Worm (Caenorhabditis elegans): ENCODE measurements around the gene T09A5.4.

ce11 chrII:7842053-7842452, 3.9 kb upstream of the T09A5.4 start, which contains the start of gene klp-3:
- TF ChIP-seq mcd-1 (GFP tag; IDR thresholded peaks at IDR 0.05) (no peak), hsf-1 (GFP tag; IDR thresholded peaks at IDR 0.05) (no peak), unc-62 (GFP tag; optimal IDR thresholded peaks at IDR 0.05) (no peak), madf-6 (GFP tag; IDR thresholded peaks at IDR 0.05) (no peak), unc-130 (GFP tag; optimal IDR thresholded peaks at IDR 0.05) (no peak), nfya-1 (tag; optimal IDR thresholded peaks at IDR 0.05; ENCODE audit: borderline replicate concordance, insufficient read depth) (no peak), rpc-1 (optimal IDR thresholded peaks at IDR 0.05) (no peak), rpc-1 (tag; optimal IDR thresholded peaks at IDR 0.05) (no peak), egl-44 (GFP tag; IDR thresholded peaks at IDR 0.05) (no peak)

Data from whole organism, young adult.